Worm (Caenorhabditis elegans) whole organism, early embryonic: ENCODE results near the gene clec-80.

Experiments used
- aly-1 ChIP-seq: sonication (generic microtip); optimal IDR thresholded peaks from 2 replicates; lab custom pipeline; 2016; ENCODE audit warnings: missing genetic modification characterization, missing compliant biosample characterization
- ama-1 ChIP-seq: fragments of 150-350 bp; optimal IDR thresholded peaks from 2 replicates; lab custom pipeline; 2014
- ceh-13 ChIP-seq: fragments of 200-800 bp; sonication (Bioruptor generic); optimal IDR thresholded peaks from 2 replicates; lab custom pipeline; 2018; ENCODE audit warnings: mild to moderate bottlenecking, missing genetic modification characterization, missing compliant biosample characterization
- ceh-36 ChIP-seq: sonication (generic microtip); optimal IDR thresholded peaks from 2 replicates; lab custom pipeline; 2016; ENCODE audit warnings: missing genetic modification characterization, inconsistent platforms, missing compliant biosample characterization
- ets-7 ChIP-seq: sonication (generic microtip); optimal IDR thresholded peaks from 2 replicates; lab custom pipeline; 2016; ENCODE audit warnings: missing genotype, missing genetic modification characterization, missing compliant biosample characterization
- flt-1 ChIP-seq: fragments of 200-800 bp; sonication (Bioruptor generic); IDR thresholded peaks from 2 replicates; pipeline ENCODE4 v1.3.6; 2022; ENCODE audit warnings: missing genetic modification characterization, missing compliant biosample characterization
- hmg-4 ChIP-seq: fragments of 200-800 bp; sonication (Bioruptor generic); optimal IDR thresholded peaks from 2 replicates; lab custom pipeline; 2018; ENCODE audit warnings: mild to moderate bottlenecking, missing genetic modification characterization, missing compliant biosample characterization
- hnd-1 ChIP-seq: sonication (generic microtip); optimal IDR thresholded peaks from 2 replicates; lab custom pipeline; 2016; ENCODE audit warnings: missing genetic modification characterization, missing compliant biosample characterization
- pes-1 ChIP-seq: fragments of 200-800 bp; sonication (Bioruptor generic); IDR thresholded peaks from 2 replicates; pipeline ENCODE4 v1.3.6; 2022; ENCODE audit warnings: missing genetic modification reagents, missing genetic modification characterization, missing compliant biosample characterization
- scrt-1 ChIP-seq: fragments of 200-800 bp; sonication (Bioruptor generic); IDR thresholded peaks from 2 replicates; pipeline ENCODE4 v1.3.6; 2022; ENCODE audit warnings: missing genetic modification characterization, missing compliant biosample characterization
- sea-1 ChIP-seq: fragments of 200-800 bp; sonication (Bioruptor generic); conservative IDR thresholded peaks from 2 replicates; pipeline ENCODE4 v1.3.6; 2022; ENCODE audit warnings: missing genetic modification characterization, missing compliant biosample characterization
- tbx-11 ChIP-seq: fragments of 200-800 bp; sonication (Bioruptor generic); IDR thresholded peaks from 2 replicates; pipeline ENCODE4 v1.3.6; 2022; ENCODE audit warnings: missing genetic modification characterization, missing compliant biosample characterization
- tbx-37 ChIP-seq: fragments of 200-800 bp; sonication (Bioruptor generic); conservative IDR thresholded peaks from 2 replicates; pipeline ENCODE4 v1.3.6; 2022; ENCODE audit warnings: missing genetic modification reagents, missing genetic modification characterization, missing compliant biosample characterization
- tra-4 ChIP-seq: sonication (generic microtip); optimal IDR thresholded peaks from 2 replicates; lab custom pipeline; 2017; ENCODE audit warnings: missing genetic modification characterization, missing compliant biosample characterization

ce11 chrIV:2775992-2776630 is 47.4 kb upstream of the clec-80 start:
- TF ChIP-seq scrt-1 (GFP tag; lab: Robert Waterston, UW) (no peak), tra-4 (tag; lab: Kevin White, UChicago) (no peak), ama-1 (lab: Kevin White, UChicago) (no peak), flt-1 (GFP tag; lab: Robert Waterston, UW) (no peak), hnd-1 (tag; lab: Kevin White, UChicago) (no peak), ceh-13 (GFP tag; lab: Kevin White, UChicago) (no peak), aly-1 (no peak), pes-1 (GFP tag; lab: Robert Waterston, UW) (no peak), ceh-36 (no peak), ets-7 (tag; lab: Kevin White, UChicago) (no peak), sea-1 (no peak), hmg-4 (GFP tag; lab: Kevin White, UChicago) (no peak), tbx-11 (GFP tag; lab: Robert Waterston, UW) (no peak), tbx-37 (GFP tag; lab: Robert Waterston, UW) (no peak)
